Fruit fly (Drosophila melanogaster): ENCODE measurements around the gene Ugt37E1.

Gene Ugt37E1

DNA sequence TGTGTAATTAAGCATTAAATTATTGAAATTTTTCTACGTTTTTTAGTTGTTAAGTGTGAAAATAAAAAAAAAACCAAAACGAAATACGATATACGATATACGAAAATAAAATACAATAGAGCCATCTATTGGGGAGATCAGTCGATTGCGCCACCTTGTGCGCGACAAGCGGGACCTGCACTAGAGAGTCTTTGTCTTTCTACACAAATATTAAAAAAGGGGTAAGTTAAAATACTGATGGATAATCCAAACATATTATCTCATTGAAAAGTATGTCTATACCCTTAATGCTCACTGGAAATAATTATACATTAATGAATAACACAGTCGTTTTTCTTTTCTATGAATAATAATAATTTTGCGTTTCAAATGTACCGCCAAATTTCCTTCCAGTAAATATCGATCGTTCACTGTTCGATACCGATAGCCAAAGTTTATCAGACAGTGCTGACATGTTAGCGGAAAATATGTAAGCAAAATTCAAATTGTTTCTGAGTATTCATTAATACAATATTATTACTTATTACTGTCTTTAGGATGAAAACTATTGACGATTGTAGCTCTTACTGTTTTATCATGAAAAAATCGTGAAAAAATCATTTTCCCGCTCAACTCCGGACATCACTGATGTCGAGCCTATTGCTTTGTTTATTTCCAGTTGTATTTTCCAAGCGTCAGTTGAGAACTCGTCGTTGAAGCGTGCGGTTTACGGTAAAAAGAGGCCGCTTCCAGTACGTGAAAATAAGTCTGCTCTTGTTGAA, 19.8 kb downstream of the Ugt37E1 start, which contains the start of gene mdy (continued):
- TF ChIP-seq Chrac-16 (GFP tag; optimal IDR thresholded peaks at IDR 0.05): peak; percentile 69
- TF ChIP-seq tll (GFP tag; optimal IDR thresholded peaks at IDR 0.05): no peak
- TF ChIP-seq NC2β (GFP tag; optimal IDR thresholded peaks at IDR 0.05): peak; percentile 37
- peak; percentile 17 for TF ChIP-seq shn (GFP tag; optimal IDR thresholded peaks at IDR 0.05)
- peak; percentile 47; the same call in 1 of the 3 replicates for TF ChIP-seq Mrtf (GFP tag; IDR thresholded peaks at IDR 0.05)
- TF ChIP-seq btn (GFP tag; optimal IDR thresholded peaks at IDR 0.05): no peak
- TF ChIP-seq CG11247 (GFP tag; IDR thresholded peaks at IDR 0.05): peak; percentile 64
- TF ChIP-seq gsb (GFP tag; IDR thresholded peaks at IDR 0.05): peak; percentile 35; the same call in 1 of the 2 replicates
- TF ChIP-seq Usf (GFP tag; optimal IDR thresholded peaks at IDR 0.05): peak; percentile 11
- TF ChIP-seq D (optimal IDR thresholded peaks at IDR 0.05): no peak
- peak; percentile 52 for TF ChIP-seq D (GFP tag; optimal IDR thresholded peaks at IDR 0.05)
- peak; percentile 55; the same call in 1 of the 2 replicates for TF ChIP-seq Nf-YA (GFP tag; IDR thresholded peaks at IDR 0.05)
- peak; percentile 45 for TF ChIP-seq CG33557 (GFP tag; optimal IDR thresholded peaks at IDR 0.05)
- peak; percentile 3 for TF ChIP-seq fd3F (GFP tag; optimal IDR thresholded peaks at IDR 0.05)
- no peak for TF ChIP-seq sr (GFP tag; IDR thresholded peaks at IDR 0.05)
- no peak; the same call in 1 of the 2 replicates for TF ChIP-seq CG11085 (GFP tag; IDR thresholded peaks at IDR 0.05)
- TF ChIP-seq CG1603 (tag; optimal IDR thresholded peaks at IDR 0.05): peak; percentile 72
- TF ChIP-seq CG11723 (GFP tag; optimal IDR thresholded peaks at IDR 0.05): no peak
- TF ChIP-seq stwl (tag; optimal IDR thresholded peaks at IDR 0.05): peak; percentile 24
- peak; percentile 8 for TF ChIP-seq jumu (GFP tag; optimal IDR thresholded peaks at IDR 0.05)
- TF ChIP-seq kni (GFP tag; optimal IDR thresholded peaks at IDR 0.05): peak; percentile 8
- TF ChIP-seq CG4282 (GFP tag; optimal IDR thresholded peaks at IDR 0.05): peak; percentile 9
- peak; percentile 99 for TF ChIP-seq CTCF (GFP tag; optimal IDR thresholded peaks at IDR 0.05)
- TF ChIP-seq CG10321 (GFP tag; IDR thresholded peaks at IDR 0.05): no peak
- peak; percentile 29 for TF ChIP-seq slou (GFP tag; optimal IDR thresholded peaks at IDR 0.05)
- no peak for TF ChIP-seq CG9609 (GFP tag; optimal IDR thresholded peaks at IDR 0.05)
- peak; percentile 72 for TF ChIP-seq Xbp1 (GFP tag; optimal IDR thresholded peaks at IDR 0.05)
- TF ChIP-seq CkIIα-i1 (GFP tag; IDR thresholded peaks at IDR 0.05): no peak
- TF ChIP-seq CG2712 (tag; optimal IDR thresholded peaks at IDR 0.05): peak; percentile 68
- TF ChIP-seq Nf-YC (tag; optimal IDR thresholded peaks at IDR 0.05): peak; percentile 48
- TF ChIP-seq Doc2 (GFP tag; IDR thresholded peaks at IDR 0.05): no peak
- no peak for TF ChIP-seq pan (optimal IDR thresholded peaks at IDR 0.05)
- peak in 1 of 2 experiments; percentile 50 for TF ChIP-seq pan (GFP tag; optimal IDR thresholded peaks at IDR 0.05 in 1 of 2, IDR thresholded peaks at IDR 0.05 in 1 of 2)
- no peak for TF ChIP-seq Dfd (GFP tag; optimal IDR thresholded peaks at IDR 0.05)
- TF ChIP-seq CG6175 (GFP tag; IDR thresholded peaks at IDR 0.05): peak; percentile 46; the same call in 1 of the 3 replicates
- peak; percentile 13 for TF ChIP-seq CG12744 (GFP tag; optimal IDR thresholded peaks at IDR 0.05)
- peak; percentile 18 for TF ChIP-seq Fer3 (tag; optimal IDR thresholded peaks at IDR 0.05)
- no peak for TF ChIP-seq crc (GFP tag; optimal IDR thresholded peaks at IDR 0.05)
- no peak for TF ChIP-seq CG7987 (GFP tag; optimal IDR thresholded peaks at IDR 0.05)
- no peak for TF ChIP-seq Lpt (GFP tag; optimal IDR thresholded peaks at IDR 0.05)
- no peak for TF ChIP-seq CG6854 (GFP tag; optimal IDR thresholded peaks at IDR 0.05)
- peak; percentile 73 for TF ChIP-seq Ets65A (GFP tag)
- peak; percentile 47 for TF ChIP-seq CG8944 (GFP tag; optimal IDR thresholded peaks at IDR 0.05)
- TF ChIP-seq C15 (GFP tag; IDR thresholded peaks at IDR 0.05): no peak
- no peak for TF ChIP-seq sima (GFP tag; optimal IDR thresholded peaks at IDR 0.05)
- TF ChIP-seq CG18764 (GFP tag; optimal IDR thresholded peaks at IDR 0.05): no peak
- TF ChIP-seq CG14014 (GFP tag; IDR thresholded peaks at IDR 0.05): peak; percentile 70
- TF ChIP-seq inv (GFP tag; IDR thresholded peaks at IDR 0.05; ENCODE audit: partially characterized antibody): peak; percentile 38; the same call in 1 of the 2 replicates
- peak; percentile 79 for TF ChIP-seq gem (tag; optimal IDR thresholded peaks at IDR 0.05)
- no peak for TF ChIP-seq grn (GFP tag; optimal IDR thresholded peaks at IDR 0.05)
- TF ChIP-seq z (GFP tag; IDR thresholded peaks at IDR 0.05): no peak

Data from whole organism, embryonic.